Worm (Caenorhabditis elegans): ENCODE measurements around the gene C43F9.5.

DNA sequence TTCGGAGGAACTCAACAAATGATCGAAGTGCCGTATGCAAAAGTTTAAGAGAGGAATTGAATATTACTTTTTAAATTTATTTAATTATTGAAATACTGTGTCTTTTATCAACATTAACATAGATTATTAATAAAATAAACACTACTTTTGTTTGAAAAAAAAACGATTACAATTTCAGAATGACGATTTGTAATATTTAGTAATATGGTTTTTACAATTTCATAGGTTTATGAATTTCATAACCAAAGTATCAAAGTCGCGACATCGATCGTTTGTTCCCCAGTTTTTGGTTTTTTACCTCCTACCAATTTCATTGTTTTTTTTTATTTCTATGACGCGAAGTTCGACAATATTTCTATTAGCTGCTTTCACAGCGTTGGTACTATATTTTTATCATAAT is 9.4 kb upstream of the C43F9.5 start, which contains the start of gene R09H10.1:
- no peak for TF ChIP-seq lin-13 (tag; optimal IDR thresholded peaks at IDR 0.05)
- TF ChIP-seq pha-4 (tag; optimal IDR thresholded peaks at IDR 0.05), result no peak
- TF ChIP-seq ztf-11 (tag; optimal IDR thresholded peaks at IDR 0.05), result no peak
- no peak for TF ChIP-seq nhr-237 (tag; optimal IDR thresholded peaks at IDR 0.05)
- TF ChIP-seq elt-3 (tag; optimal IDR thresholded peaks at IDR 0.05), result no peak
- TF ChIP-seq ceh-83 (GFP tag; optimal IDR thresholded peaks at IDR 0.05), result no peak
